Fruit fly (Drosophila melanogaster): ENCODE measurements around the gene CG14879.

The CG14879 gene

DNA sequence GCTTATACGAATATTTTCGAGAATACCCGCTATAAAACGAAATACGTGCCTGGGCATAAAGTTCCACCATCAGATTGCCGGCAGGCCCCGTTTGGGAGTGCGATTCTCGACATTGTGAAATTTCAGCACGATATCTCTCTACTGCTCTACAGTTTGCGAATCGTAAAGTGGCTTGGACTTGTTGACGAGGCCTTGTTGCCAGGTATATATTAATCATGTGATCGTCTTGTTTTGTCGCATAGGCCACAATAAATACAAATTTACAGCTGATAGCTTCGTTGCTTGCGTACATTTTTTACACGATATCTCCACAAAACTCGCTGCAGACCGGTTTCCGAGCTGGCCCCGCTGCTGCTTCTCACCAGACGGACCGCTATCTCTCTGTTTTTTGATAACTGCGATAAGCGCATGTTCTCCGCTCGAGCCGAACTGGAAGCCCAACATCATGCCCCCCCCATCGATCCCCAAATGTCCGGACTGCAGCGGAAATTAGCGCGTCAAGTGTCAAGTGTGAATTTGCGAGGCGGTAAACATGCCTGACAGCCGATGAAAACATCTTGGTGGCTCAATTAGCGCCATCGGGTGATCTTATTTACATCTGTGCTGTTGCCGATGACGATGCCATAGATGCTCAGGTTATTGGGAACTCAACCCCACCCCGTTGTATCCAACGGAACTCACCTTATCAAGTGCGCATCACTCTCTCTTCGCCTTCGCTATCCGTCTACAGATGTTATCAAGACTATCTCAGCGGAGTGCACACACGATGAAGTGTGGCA is 39.5 kb downstream of the CG14879 start (continued):
- TF ChIP-seq CG1832 (GFP tag; optimal IDR thresholded peaks at IDR 0.05), result no peak
- no peak for TF ChIP-seq BtbVII (GFP tag; optimal IDR thresholded peaks at IDR 0.05)
- no peak for TF ChIP-seq CG7271 (tag; optimal IDR thresholded peaks at IDR 0.05)
- TF ChIP-seq CG32532 (GFP tag; IDR thresholded peaks at IDR 0.05), result peak; percentile 61; the same call in 1 of the 2 replicates
- TF ChIP-seq Ets97D (GFP tag; optimal IDR thresholded peaks at IDR 0.05), result no peak
- TF ChIP-seq CG6683 (GFP tag; optimal IDR thresholded peaks at IDR 0.05), result no peak
- TF ChIP-seq emc (GFP tag; optimal IDR thresholded peaks at IDR 0.05), result no peak
- no peak for TF ChIP-seq tin (GFP tag; optimal IDR thresholded peaks at IDR 0.05)
- 0 out of 3 replicates have a peak, but pooled peaks have one; percentile 29 for TF ChIP-seq CG11695 (GFP tag; IDR thresholded peaks at IDR 0.05)
- no peak for TF ChIP-seq h (optimal IDR thresholded peaks at IDR 0.05)
- TF ChIP-seq en (GFP tag; optimal IDR thresholded peaks at IDR 0.05), result no peak
- no peak for TF ChIP-seq CG34376 (GFP tag; optimal IDR thresholded peaks at IDR 0.05)
- no peak; the same call in 1 of the 2 replicates for TF ChIP-seq CG9932 (GFP tag; IDR thresholded peaks at IDR 0.05)
- TF ChIP-seq CG13775 (GFP tag; optimal IDR thresholded peaks at IDR 0.05), result peak; percentile 2
- peak; percentile 9 for TF ChIP-seq CG7786 (GFP tag; optimal IDR thresholded peaks at IDR 0.05)
- TF ChIP-seq sd (tag; optimal IDR thresholded peaks at IDR 0.05), result no peak
- no peak for TF ChIP-seq CG10209 (GFP tag; optimal IDR thresholded peaks at IDR 0.05)
- no peak for TF ChIP-seq schlank (tag; optimal IDR thresholded peaks at IDR 0.05)
- peak; percentile 25 for TF ChIP-seq CG18262 (tag; optimal IDR thresholded peaks at IDR 0.05)
- peak; percentile 87 for TF ChIP-seq Med (GFP tag)
- no peak for TF ChIP-seq CG10565 (GFP tag; optimal IDR thresholded peaks at IDR 0.05)
- TF ChIP-seq CG16779 (GFP tag; IDR thresholded peaks at IDR 0.05), result no peak
- no peak for TF ChIP-seq Xrp1 (GFP tag; IDR thresholded peaks at IDR 0.05)
- TF ChIP-seq wdn (GFP tag; IDR thresholded peaks at IDR 0.05), result 0 out of 2 replicates have a peak, but pooled peaks have one; percentile 40
- peak; percentile 0 for TF ChIP-seq CG4424 (GFP tag; optimal IDR thresholded peaks at IDR 0.05)
- TF ChIP-seq seq (GFP tag; IDR thresholded peaks at IDR 0.05), result no peak
- peak; percentile 46 for TF ChIP-seq CG12391 (tag; optimal IDR thresholded peaks at IDR 0.05)
- TF ChIP-seq CG11093 (GFP tag; IDR thresholded peaks at IDR 0.05), result no peak
- TF ChIP-seq tap (tag; optimal IDR thresholded peaks at IDR 0.05), result no peak
- no peak for TF ChIP-seq Bteb2 (GFP tag; optimal IDR thresholded peaks at IDR 0.05)
- no peak for TF ChIP-seq cato (GFP tag; optimal IDR thresholded peaks at IDR 0.05; ENCODE audit: borderline replicate concordance)
- TF ChIP-seq CG13424 (tag; optimal IDR thresholded peaks at IDR 0.05), result no peak
- TF ChIP-seq z (GFP tag; IDR thresholded peaks at IDR 0.05), result no peak
- TF ChIP-seq Oli (tag; optimal IDR thresholded peaks at IDR 0.05), result peak; percentile 14
- TF ChIP-seq tio (GFP tag; optimal IDR thresholded peaks at IDR 0.05), result no peak
- peak; percentile 29 for TF ChIP-seq Fer3 (tag; optimal IDR thresholded peaks at IDR 0.05)
- TF ChIP-seq CG43689 (GFP tag; IDR thresholded peaks at IDR 0.05), result no peak
- no peak for TF ChIP-seq CG42726 (GFP tag; IDR thresholded peaks at IDR 0.05; ENCODE audit: partially characterized antibody)
- no peak for TF ChIP-seq CG34224 (GFP tag; IDR thresholded peaks at IDR 0.05; ENCODE audit: partially characterized antibody)
- TF ChIP-seq klu (GFP tag; IDR thresholded peaks at IDR 0.05), result no peak
- no peak for TF ChIP-seq CG10959 (GFP tag; IDR thresholded peaks at IDR 0.05)
- TF ChIP-seq CG14667 (GFP tag; IDR thresholded peaks at IDR 0.05), result no peak
- TF ChIP-seq Stat92E (GFP tag; optimal IDR thresholded peaks at IDR 0.05), result no peak
- peak; percentile 10 for TF ChIP-seq zfh2 (GFP tag; optimal IDR thresholded peaks at IDR 0.05)
- no peak for TF ChIP-seq Hr51 (GFP tag; optimal IDR thresholded peaks at IDR 0.05)
- TF ChIP-seq CG16863 (GFP tag; optimal IDR thresholded peaks at IDR 0.05), result no peak
- no peak for TF ChIP-seq oc (tag; optimal IDR thresholded peaks at IDR 0.05)
- TF ChIP-seq esg (GFP tag; conservative IDR thresholded peaks at IDR 0.05), result no peak
- peak; percentile 13 for TF ChIP-seq CG1792 (GFP tag; optimal IDR thresholded peaks at IDR 0.05)
- no peak for TF ChIP-seq CG18764 (GFP tag; optimal IDR thresholded peaks at IDR 0.05)
